Worm (Caenorhabditis elegans): Measurements from ENCODE around the gene drp-1.

DNA sequence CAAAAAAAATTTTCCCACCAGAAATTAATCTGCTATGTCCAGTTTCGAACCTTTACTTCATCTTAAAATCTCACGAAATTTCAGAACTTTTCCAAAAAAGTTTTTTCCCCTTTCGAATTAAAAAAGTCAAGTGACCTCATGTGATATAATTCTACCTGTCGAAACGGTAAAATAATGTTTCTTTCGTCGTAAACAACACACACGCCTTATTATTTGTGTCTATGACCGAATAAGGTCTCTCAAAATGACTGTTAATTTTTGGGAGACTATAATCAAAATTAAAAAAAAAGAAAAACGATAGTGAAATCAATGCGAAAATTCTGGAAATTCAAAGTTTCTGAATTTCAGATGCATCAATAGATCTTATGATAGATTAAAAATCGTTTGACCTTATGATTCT is 44.9 kb downstream of the drp-1 start:
- TF ChIP-seq lin-1 (GFP tag; IDR thresholded peaks at IDR 0.05), result no peak
- TF ChIP-seq fos-1 (tag; optimal IDR thresholded peaks at IDR 0.05), result no peak
- TF ChIP-seq unc-39 (tag; optimal IDR thresholded peaks at IDR 0.05), result no peak
- TF ChIP-seq jun-1 (tag; optimal IDR thresholded peaks at IDR 0.05), result no peak
- TF ChIP-seq egl-27 (tag; optimal IDR thresholded peaks at IDR 0.05), result no peak
- TF ChIP-seq skn-1 (tag; optimal IDR thresholded peaks at IDR 0.05), result no peak
- TF ChIP-seq lsy-2 (tag; optimal IDR thresholded peaks at IDR 0.05), result no peak
- TF ChIP-seq pha-4 (GFP tag; IDR thresholded peaks at IDR 0.05), result no peak
- TF ChIP-seq pha-4 (tag; optimal IDR thresholded peaks at IDR 0.05), result no peak
- no peak for TF ChIP-seq lin-13 (GFP tag; optimal IDR thresholded peaks at IDR 0.05)
- no peak for TF ChIP-seq aha-1 (tag)
- TF ChIP-seq mxl-3 (GFP tag; optimal IDR thresholded peaks at IDR 0.05), result no peak
- TF ChIP-seq mdl-1 (tag; optimal IDR thresholded peaks at IDR 0.05), result no peak
